Worm (Caenorhabditis elegans): ENCODE results near the gene ZK757.10.

ZK757.10 gene

ce11 chrIII:9876951-9877350, at the start of gene ZK757.10:
TSS of gene ZK757.10 (plus strand) at chrIII:9877251.
- TF ChIP-seq C17E4.6 (GFP tag; IDR thresholded peaks at IDR 0.05) (no peak), bed-1 (GFP tag; IDR thresholded peaks at IDR 0.05) (no peak), C06A6.2 (GFP tag; conservative IDR thresholded peaks at IDR 0.05) (no peak), hmg-1.2 (GFP tag; IDR thresholded peaks at IDR 0.05) (no peak), Y56A3A.18 (GFP tag; IDR thresholded peaks at IDR 0.05) (no peak), somi-1 (GFP tag; optimal IDR thresholded peaks at IDR 0.05) (no peak), nfya-2 (GFP tag; IDR thresholded peaks at IDR 0.05) (no peak), sptf-2 (GFP tag; optimal IDR thresholded peaks at IDR 0.05) (no peak)

DNA sequence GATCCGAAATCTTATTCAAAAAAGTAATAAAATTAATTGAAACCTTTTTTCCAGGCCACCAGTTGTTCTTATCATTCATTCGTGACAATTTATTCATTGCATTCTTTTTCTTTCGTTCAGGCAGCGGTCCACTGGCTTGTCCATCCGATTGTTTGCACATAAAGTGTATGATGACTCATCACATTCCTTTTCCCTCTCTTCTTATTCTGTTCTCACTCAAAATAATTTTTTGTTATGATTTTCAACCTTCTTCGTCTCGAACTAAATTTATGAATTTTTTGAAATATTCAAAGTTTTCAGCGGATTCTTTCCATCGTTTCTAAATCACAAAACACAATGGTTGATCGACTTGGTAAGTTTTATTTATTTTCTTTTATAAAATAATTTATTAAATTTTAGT, 46.5 kb upstream of the ZK757.10 start, which contains the start of gene ZK632.12:
Gene ZK632.12 (plus strand): TSS at position 301 of the 400 bp plus-strand sequence.
- no peak for TF ChIP-seq nhr-27 (tag; optimal IDR thresholded peaks at IDR 0.05)
- no peak for TF ChIP-seq mcd-1 (GFP tag; IDR thresholded peaks at IDR 0.05)
- no peak for TF ChIP-seq xnd-1 (tag; optimal IDR thresholded peaks at IDR 0.05)

DNA sequence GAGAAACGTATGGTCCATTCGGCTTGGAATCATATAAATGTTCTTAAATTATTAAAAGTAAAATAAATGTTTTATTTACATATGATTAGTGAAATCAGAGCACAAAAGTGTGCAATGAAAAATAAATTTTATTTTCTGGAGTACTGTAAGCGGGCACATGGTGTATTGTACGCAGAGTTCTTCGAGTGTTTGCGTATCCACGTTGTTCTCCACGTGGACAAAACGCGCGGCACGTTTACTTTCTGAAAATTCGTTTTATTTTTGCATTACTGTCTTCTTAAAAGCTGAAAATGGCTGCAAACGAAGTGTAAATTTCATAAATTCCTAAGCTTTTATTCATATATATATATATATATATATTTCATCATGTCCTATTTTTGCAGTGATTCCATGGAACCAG, 44.5 kb upstream of the ZK757.10 start:
- TF ChIP-seq tlf-1 (GFP tag; optimal IDR thresholded peaks at IDR 0.05), result no peak
- no peak for TF ChIP-seq snpc-4 (GFP tag; optimal IDR thresholded peaks at IDR 0.05)
- peak in 1 of 4 experiments; percentile 11 for TF ChIP-seq snpc-4 (tag; optimal IDR thresholded peaks at IDR 0.05)
- peak; percentile 52 for TF ChIP-seq F33H1.4 (GFP tag; IDR thresholded peaks at IDR 0.05)
- peak; percentile 43 for TF ChIP-seq unc-130 (GFP tag; optimal IDR thresholded peaks at IDR 0.05)
- TF ChIP-seq chd-7 (tag; optimal IDR thresholded peaks at IDR 0.05), result no peak
- peak; percentile 20; the same call in 1 of the 2 replicates for TF ChIP-seq D2030.7 (GFP tag; IDR thresholded peaks at IDR 0.05)
- TF ChIP-seq ztf-26 (tag; optimal IDR thresholded peaks at IDR 0.05), result no peak
- no peak for TF ChIP-seq ceh-91 (GFP tag; IDR thresholded peaks at IDR 0.05)
- no peak for TF ChIP-seq repo-1 (tag; optimal IDR thresholded peaks at IDR 0.05)
- TF ChIP-seq cebp-1 (GFP tag; IDR thresholded peaks at IDR 0.05), result no peak
- TF ChIP-seq cebp-1 (tag; optimal IDR thresholded peaks at IDR 0.05), result no peak
- TF ChIP-seq Y53G8AR.9 (GFP tag; conservative IDR thresholded peaks at IDR 0.05), result no peak
- TF ChIP-seq nhr-80 (tag; optimal IDR thresholded peaks at IDR 0.05), result no peak
- TF ChIP-seq madf-8 (GFP tag; conservative IDR thresholded peaks at IDR 0.05), result peak; percentile 52
- peak; percentile 83 for TF ChIP-seq lsl-1 (GFP tag; optimal IDR thresholded peaks at IDR 0.05)
- TF ChIP-seq madf-3 (GFP tag; IDR thresholded peaks at IDR 0.05), result no peak
- no peak for TF ChIP-seq dpff-1 (tag; optimal IDR thresholded peaks at IDR 0.05)
- TF ChIP-seq madf-6 (GFP tag; IDR thresholded peaks at IDR 0.05), result peak; percentile 59; the same call in 1 of the 2 replicates
- TF ChIP-seq efl-1 (GFP tag; optimal IDR thresholded peaks at IDR 0.05), result no peak
- TF ChIP-seq ccch-3 (GFP tag; optimal IDR thresholded peaks at IDR 0.05), result no peak
- TF ChIP-seq B0261.1 (tag; optimal IDR thresholded peaks at IDR 0.05), result no peak
- TF ChIP-seq nhr-179 (tag; optimal IDR thresholded peaks at IDR 0.05), result no peak
- TF ChIP-seq nhr-90 (tag; optimal IDR thresholded peaks at IDR 0.05), result no peak

DNA sequence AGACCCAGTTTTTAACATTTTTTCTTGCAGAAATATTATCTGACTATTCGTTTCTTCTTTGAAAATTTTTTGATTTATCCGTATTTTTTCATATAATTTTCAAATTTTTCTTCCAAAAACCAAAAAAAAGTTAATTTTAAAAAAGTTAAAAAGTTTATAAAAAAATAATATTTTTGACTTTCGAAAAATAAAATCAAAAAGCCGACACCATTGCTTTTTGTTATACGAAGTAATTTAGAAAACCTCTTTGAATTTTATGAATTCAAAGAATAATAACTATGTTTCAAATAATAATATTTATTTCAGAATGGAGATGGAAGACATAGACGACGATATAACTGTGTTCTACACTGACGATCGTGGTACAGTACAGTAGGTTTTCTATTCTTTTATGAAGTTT, 42.2 kb upstream of the ZK757.10 start, which contains the start of gene K11H3.8:
Gene K11H3.8 (plus strand): TSS at position 301 of the 400 bp plus-strand sequence.
- TF ChIP-seq chd-7 (tag; optimal IDR thresholded peaks at IDR 0.05), result no peak
- TF ChIP-seq ceh-40 (GFP tag; IDR thresholded peaks at IDR 0.05), result no peak
- no peak for TF ChIP-seq ztf-6 (GFP tag; IDR thresholded peaks at IDR 0.05)
- TF ChIP-seq mcd-1 (GFP tag; IDR thresholded peaks at IDR 0.05), result no peak
- TF ChIP-seq lag-1 (GFP tag; IDR thresholded peaks at IDR 0.05), result no peak
- TF ChIP-seq lin-40 (tag; optimal IDR thresholded peaks at IDR 0.05), result no peak

Measured in whole organism, young adult.